Fruit fly (Drosophila melanogaster): ENCODE measurements around the gene Amt.

Amt gene

DNA sequence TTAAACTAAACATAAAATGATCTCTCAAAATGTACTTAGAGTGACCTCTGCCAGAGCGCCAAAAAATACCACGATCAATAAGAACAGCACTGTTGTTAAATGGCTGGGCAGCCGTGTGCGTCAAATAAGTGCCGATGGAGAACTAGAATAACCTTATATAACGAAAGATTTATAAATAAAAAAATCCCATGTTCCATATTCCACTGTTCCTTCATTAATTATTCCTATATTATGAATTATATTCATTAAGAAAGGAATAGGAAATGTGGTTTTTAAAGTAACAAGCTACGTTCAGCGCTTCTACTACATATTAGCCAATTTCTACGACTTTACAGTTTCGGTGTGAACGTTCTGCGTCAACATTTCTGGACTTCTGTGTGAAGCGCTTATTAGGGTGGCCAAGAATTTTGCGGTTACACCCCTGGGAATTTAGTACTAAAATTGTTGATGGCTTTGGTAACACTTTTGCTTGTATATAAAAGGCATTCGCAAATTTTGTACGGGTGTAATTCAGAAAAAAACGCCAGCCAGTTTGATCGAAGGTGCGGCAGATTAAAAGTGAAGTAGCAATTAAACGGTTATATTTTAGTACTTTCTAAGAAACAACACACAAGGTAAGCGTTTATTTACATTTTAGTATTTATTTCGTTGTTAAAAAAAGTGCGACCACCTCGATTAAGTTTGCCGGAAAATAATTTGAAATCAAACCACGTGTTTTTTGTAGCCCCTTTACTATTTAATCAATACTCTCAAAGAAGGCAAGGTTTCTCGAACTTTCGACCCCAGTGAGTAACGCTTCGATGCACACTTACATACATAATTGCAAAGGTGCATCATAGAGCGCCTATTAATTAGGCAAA lies 6.5 kb downstream of the Amt start, which contains the start of the genes tefu and Hsc70-4 (continued):
- TF ChIP-seq nmo (GFP tag; optimal IDR thresholded peaks at IDR 0.05) (peak; percentile 89), ssp (GFP tag; IDR thresholded peaks at IDR 0.05) (peak; percentile 99), chm (GFP tag; IDR thresholded peaks at IDR 0.05) (no peak), CG13775 (GFP tag; optimal IDR thresholded peaks at IDR 0.05) (peak; percentile 81), NfI (GFP tag; optimal IDR thresholded peaks at IDR 0.05) (peak; percentile 70), CG11456 (GFP tag; IDR thresholded peaks at IDR 0.05) (peak; percentile 89), ap (GFP tag; IDR thresholded peaks at IDR 0.05) (peak; percentile 65; the same call in 1 of the 2 replicates), CG43689 (GFP tag; IDR thresholded peaks at IDR 0.05) (no peak), CG6683 (GFP tag; optimal IDR thresholded peaks at IDR 0.05) (no peak), Nf-YC (tag; optimal IDR thresholded peaks at IDR 0.05) (peak; percentile 30), D19A (tag; optimal IDR thresholded peaks at IDR 0.05) (no peak), nerfin-1 (tag; optimal IDR thresholded peaks at IDR 0.05) (peak; percentile 58), CG14014 (GFP tag; IDR thresholded peaks at IDR 0.05) (peak; percentile 61; the same call in 1 of the 2 replicates), CG12219 (GFP tag; optimal IDR thresholded peaks at IDR 0.05) (peak; percentile 8), Optix (GFP tag; IDR thresholded peaks at IDR 0.05) (peak; percentile 60; the same call in 2 of the 3 replicates), exex (tag; optimal IDR thresholded peaks at IDR 0.05) (peak; percentile 30), nom (GFP tag; optimal IDR thresholded peaks at IDR 0.05) (peak; percentile 64), sug (tag; optimal IDR thresholded peaks at IDR 0.05) (peak; percentile 75), Spps (tag; optimal IDR thresholded peaks at IDR 0.05) (peak; percentile 1), Bdp1 (GFP tag; optimal IDR thresholded peaks at IDR 0.05) (peak; percentile 57), CG10366 (GFP tag; IDR thresholded peaks at IDR 0.05) (peak; percentile 74), peb (GFP tag; IDR thresholded peaks at IDR 0.05) (peak; percentile 49; the same call in 1 of the 2 replicates), en (GFP tag; optimal IDR thresholded peaks at IDR 0.05) (no peak), CG6854 (GFP tag; optimal IDR thresholded peaks at IDR 0.05) (no peak), CG4707 (GFP tag; optimal IDR thresholded peaks at IDR 0.05) (no peak), Lhr (GFP tag; optimal IDR thresholded peaks at IDR 0.05) (peak; percentile 95), CG10267 (tag; optimal IDR thresholded peaks at IDR 0.05) (peak; percentile 73), CG15601 (tag; optimal IDR thresholded peaks at IDR 0.05) (peak; percentile 57), sr (GFP tag; IDR thresholded peaks at IDR 0.05) (no peak; the same call in 2 of the 3 replicates), CG4328 (GFP tag; optimal IDR thresholded peaks at IDR 0.05) (no peak), HmgZ (tag; optimal IDR thresholded peaks at IDR 0.05) (peak; percentile 64), Sox100B (GFP tag; optimal IDR thresholded peaks at IDR 0.05) (peak; percentile 18), CG4820 (GFP tag; optimal IDR thresholded peaks at IDR 0.05) (peak; percentile 72), sc (optimal IDR thresholded peaks at IDR 0.05) (no peak), sc (GFP tag; optimal IDR thresholded peaks at IDR 0.05) (peak; percentile 2), gem (tag; optimal IDR thresholded peaks at IDR 0.05) (peak; percentile 86), CG15073 (GFP tag; optimal IDR thresholded peaks at IDR 0.05) (no peak), Dip2 (GFP tag; IDR thresholded peaks at IDR 0.05) (0 out of 2 replicates have a peak, but pooled peaks have one; percentile 28), fd3F (GFP tag; optimal IDR thresholded peaks at IDR 0.05) (peak; percentile 33), kah (GFP tag; optimal IDR thresholded peaks at IDR 0.05) (peak; percentile 45), CG12236 (GFP tag; optimal IDR thresholded peaks at IDR 0.05) (peak; percentile 2), cad (GFP tag; optimal IDR thresholded peaks at IDR 0.05) (no peak), so (GFP tag; IDR thresholded peaks at IDR 0.05) (peak; percentile 62; the same call in 1 of the 3 replicates), CG7928 (GFP tag; optimal IDR thresholded peaks at IDR 0.05) (peak; percentile 75), bbx (GFP tag; IDR thresholded peaks at IDR 0.05; ENCODE audit: partially characterized antibody) (no peak), Vsx1 (GFP tag; optimal IDR thresholded peaks at IDR 0.05) (no peak), HLH4C (GFP tag; IDR thresholded peaks at IDR 0.05; ENCODE audit: partially characterized antibody) (peak; percentile 11; the same call in 1 of the 3 replicates), danr (GFP tag; IDR thresholded peaks at IDR 0.05) (peak; percentile 70; the same call in 1 of the 2 replicates)

All from whole organism, embryonic.